Fruit fly (Drosophila melanogaster): ENCODE measurements around the gene emc.

Gene emc

DNA sequence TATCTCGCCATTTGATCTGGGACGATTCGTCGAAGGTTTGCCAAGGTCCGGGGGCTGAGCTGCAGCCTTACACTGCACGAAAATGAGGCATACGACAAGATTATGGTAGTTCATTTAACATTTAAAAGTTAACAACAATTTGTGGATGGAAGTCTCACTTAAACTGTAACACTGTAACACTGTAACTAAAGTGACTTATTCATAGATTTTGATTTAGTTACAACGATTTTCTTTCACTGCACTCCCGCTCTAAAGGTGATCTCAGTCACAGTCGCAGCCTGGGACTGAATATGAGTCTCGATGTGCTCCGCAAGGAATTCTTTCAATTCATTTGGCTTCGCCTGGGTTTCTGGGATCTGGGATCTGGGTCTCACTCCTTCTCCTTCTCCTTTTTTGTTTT, 11.0 kb downstream of the emc start (continued):
- TF ChIP-seq CG14965 (GFP tag; optimal IDR thresholded peaks at IDR 0.05; ENCODE audit: borderline replicate concordance) (no peak), CG7786 (GFP tag; optimal IDR thresholded peaks at IDR 0.05) (no peak), dpn (GFP tag; optimal IDR thresholded peaks at IDR 0.05) (no peak), Kr (GFP tag; optimal IDR thresholded peaks at IDR 0.05) (no peak), Ptx1 (GFP tag; IDR thresholded peaks at IDR 0.05) (0 out of 2 replicates have a peak, but pooled peaks have one; percentile 28), fd64A (GFP tag; optimal IDR thresholded peaks at IDR 0.05) (no peak), CG12104 (GFP tag; optimal IDR thresholded peaks at IDR 0.05) (no peak), BtbVII (GFP tag; optimal IDR thresholded peaks at IDR 0.05) (no peak), Dip2 (GFP tag; IDR thresholded peaks at IDR 0.05) (no peak), HLH3B (GFP tag; IDR thresholded peaks at IDR 0.05) (no peak), Meics (GFP tag; optimal IDR thresholded peaks at IDR 0.05) (no peak), CG12071 (GFP tag; optimal IDR thresholded peaks at IDR 0.05) (no peak), CG3163 (GFP tag; optimal IDR thresholded peaks at IDR 0.05) (no peak), CG32767 (GFP tag; IDR thresholded peaks at IDR 0.05) (no peak; the same call in 1 of the 2 replicates), ara (GFP tag; IDR thresholded peaks at IDR 0.05) (peak; percentile 57; the same call in 1 of the 2 replicates), CG12299 (tag; optimal IDR thresholded peaks at IDR 0.05) (no peak), tup (GFP tag; optimal IDR thresholded peaks at IDR 0.05) (no peak), tgo (GFP tag; IDR thresholded peaks at IDR 0.05) (no peak), hb (GFP tag; IDR thresholded peaks at IDR 0.05; ENCODE audit: partially characterized antibody) (no peak), stwl (tag; optimal IDR thresholded peaks at IDR 0.05) (peak; percentile 29), CG4730 (GFP tag; IDR thresholded peaks at IDR 0.05) (no peak), CG9727 (GFP tag; optimal IDR thresholded peaks at IDR 0.05) (peak; percentile 65), CG7745 (tag; optimal IDR thresholded peaks at IDR 0.05) (no peak), twi (tag; optimal IDR thresholded peaks at IDR 0.05) (no peak), Xrp1 (GFP tag; IDR thresholded peaks at IDR 0.05) (peak; percentile 69), CG4360 (GFP tag; IDR thresholded peaks at IDR 0.05) (0 out of 2 replicates have a peak, but pooled peaks have one; percentile 24), NC2α (GFP tag; optimal IDR thresholded peaks at IDR 0.05) (no peak), CG2116 (GFP tag; optimal IDR thresholded peaks at IDR 0.05) (no peak), CG9932 (GFP tag; IDR thresholded peaks at IDR 0.05) (no peak), pb (GFP tag; optimal IDR thresholded peaks at IDR 0.05) (no peak), CG2129 (GFP tag; IDR thresholded peaks at IDR 0.05; ENCODE audit: partially characterized antibody) (no peak), knrl (GFP tag; IDR thresholded peaks at IDR 0.05; ENCODE audit: partially characterized antibody) (no peak), lola (GFP tag; optimal IDR thresholded peaks at IDR 0.05) (peak in 1 of 3 experiments; percentile 63), CG13624 (GFP tag; optimal IDR thresholded peaks at IDR 0.05) (no peak), CG18262 (tag; optimal IDR thresholded peaks at IDR 0.05) (peak; percentile 58), Oli (tag; optimal IDR thresholded peaks at IDR 0.05) (peak; percentile 20), amos (GFP tag; IDR thresholded peaks at IDR 0.05; ENCODE audit: partially characterized antibody) (no peak), bsh (GFP tag; optimal IDR thresholded peaks at IDR 0.05) (peak; percentile 21 to 62), Mrtf (GFP tag; IDR thresholded peaks at IDR 0.05) (no peak), CG11085 (GFP tag; IDR thresholded peaks at IDR 0.05) (no peak), CG6689 (GFP tag; IDR thresholded peaks at IDR 0.05) (peak; percentile 39), CG2199 (GFP tag; IDR thresholded peaks at IDR 0.05) (peak; percentile 43; the same call in 1 of the 3 replicates), mam (GFP tag; optimal IDR thresholded peaks at IDR 0.05) (no peak), sim (GFP tag; IDR thresholded peaks at IDR 0.05) (0 out of 2 replicates have a peak, but pooled peaks have one; percentile 29), Hr78 (GFP tag; optimal IDR thresholded peaks at IDR 0.05) (no peak), CG15514 (GFP tag; optimal IDR thresholded peaks at IDR 0.05) (no peak), GATAe (GFP tag; conservative IDR thresholded peaks at IDR 0.05) (no peak), chif (GFP tag; optimal IDR thresholded peaks at IDR 0.05) (peak in 1 of 2 experiments; percentile 36), zfh1 (GFP tag; IDR thresholded peaks at IDR 0.05) (peak; percentile 84), CG1024 (GFP tag; IDR thresholded peaks at IDR 0.05) (peak; percentile 41; the same call in 1 of the 2 replicates)
